Worm (Caenorhabditis elegans) whole organism, early embryonic: ENCODE results near the gene F59A7.11.

Experiments used
- F13C5.2 ChIP-seq: sonication (generic microtip); optimal IDR thresholded peaks from 2 replicates; lab custom pipeline; 2017; ENCODE audit warnings: mild to moderate bottlenecking, missing genetic modification characterization, inconsistent platforms, missing compliant biosample characterization
- ama-1 ChIP-seq: fragments of 150-350 bp; optimal IDR thresholded peaks from 2 replicates; lab custom pipeline; 2014
- ceh-36 ChIP-seq: sonication (generic microtip); optimal IDR thresholded peaks from 2 replicates; lab custom pipeline; 2016; ENCODE audit warnings: missing genetic modification characterization, inconsistent platforms, missing compliant biosample characterization
- ets-7 ChIP-seq: sonication (generic microtip); optimal IDR thresholded peaks from 2 replicates; lab custom pipeline; 2016; ENCODE audit warnings: missing genotype, missing genetic modification characterization, missing compliant biosample characterization
- flt-1 ChIP-seq: fragments of 200-800 bp; sonication (Bioruptor generic); IDR thresholded peaks from 2 replicates; pipeline ENCODE4 v1.3.6; 2022; ENCODE audit warnings: missing genetic modification characterization, missing compliant biosample characterization
- hmbx-1 ChIP-seq: sonication (generic microtip); optimal IDR thresholded peaks from 2 replicates; lab custom pipeline; 2016; ENCODE audit warnings: mild to moderate bottlenecking, missing genetic modification characterization, missing compliant biosample characterization
- hmg-4 ChIP-seq: fragments of 200-800 bp; sonication (Bioruptor generic); optimal IDR thresholded peaks from 2 replicates; lab custom pipeline; 2018; ENCODE audit warnings: mild to moderate bottlenecking, missing genetic modification characterization, missing compliant biosample characterization
- hnd-1 ChIP-seq: sonication (generic microtip); optimal IDR thresholded peaks from 2 replicates; lab custom pipeline; 2016; ENCODE audit warnings: missing genetic modification characterization, missing compliant biosample characterization
- pes-1 ChIP-seq: fragments of 200-800 bp; sonication (Bioruptor generic); IDR thresholded peaks from 2 replicates; pipeline ENCODE4 v1.3.6; 2022; ENCODE audit warnings: missing genetic modification reagents, missing genetic modification characterization, missing compliant biosample characterization
- scrt-1 ChIP-seq: fragments of 200-800 bp; sonication (Bioruptor generic); IDR thresholded peaks from 2 replicates; pipeline ENCODE4 v1.3.6; 2022; ENCODE audit warnings: missing genetic modification characterization, missing compliant biosample characterization
- sea-1 ChIP-seq: fragments of 200-800 bp; sonication (Bioruptor generic); conservative IDR thresholded peaks from 2 replicates; pipeline ENCODE4 v1.3.6; 2022; ENCODE audit warnings: missing genetic modification characterization, missing compliant biosample characterization
- tbx-11 ChIP-seq: fragments of 200-800 bp; sonication (Bioruptor generic); IDR thresholded peaks from 2 replicates; pipeline ENCODE4 v1.3.6; 2022; ENCODE audit warnings: missing genetic modification characterization, missing compliant biosample characterization
- tbx-37 ChIP-seq: fragments of 200-800 bp; sonication (Bioruptor generic); conservative IDR thresholded peaks from 2 replicates; pipeline ENCODE4 v1.3.6; 2022; ENCODE audit warnings: missing genetic modification reagents, missing genetic modification characterization, missing compliant biosample characterization
- tra-4 ChIP-seq: sonication (generic microtip); optimal IDR thresholded peaks from 2 replicates; lab custom pipeline; 2017; ENCODE audit warnings: missing genetic modification characterization, missing compliant biosample characterization

ce11 chrV:1998358-1998757, 15.4 kb downstream of the F59A7.11 start:
- no peak for TF ChIP-seq ets-7 (tag; lab: Kevin White, UChicago)
- no peak for TF ChIP-seq ama-1 (lab: Kevin White, UChicago)
- TF ChIP-seq pes-1 (GFP tag; lab: Robert Waterston, UW), result no peak
- no peak for TF ChIP-seq scrt-1
- TF ChIP-seq tbx-11 (GFP tag; lab: Robert Waterston, UW), result no peak
- TF ChIP-seq ceh-36, result no peak
- TF ChIP-seq F13C5.2 (tag; lab: Kevin White, UChicago), result no peak
- no peak for TF ChIP-seq hmg-4 (GFP tag; lab: Kevin White, UChicago)
- no peak for TF ChIP-seq flt-1 (GFP tag; lab: Robert Waterston, UW)
- no peak for TF ChIP-seq tra-4 (tag; lab: Kevin White, UChicago)
- no peak for TF ChIP-seq hnd-1 (tag; lab: Kevin White, UChicago)
- no peak for TF ChIP-seq tbx-37 (GFP tag; lab: Robert Waterston, UW)
- no peak for TF ChIP-seq sea-1 (GFP tag; lab: Robert Waterston, UW)
- no peak for TF ChIP-seq hmbx-1 (tag; lab: Kevin White, UChicago)
